Worm (Caenorhabditis elegans) whole organism, L1 larva: ENCODE data around the gene sipa-1.

Experiments used
- C34B4.2 ChIP-seq: sonication (generic microtip); optimal IDR thresholded peaks from 2 replicates; lab custom pipeline; 2017; ENCODE audit warnings: mild to moderate bottlenecking, missing genetic modification characterization, missing compliant biosample characterization
- ceh-63 ChIP-seq: fragments of 200-800 bp; sonication (Bioruptor generic); optimal IDR thresholded peaks from 2 replicates; lab custom pipeline; 2018; ENCODE audit warnings: mild to moderate bottlenecking, missing genetic modification characterization, missing compliant biosample characterization
- dpl-1 ChIP-seq, 3 experiments: fragments of 150-350 bp in 2 of 3; sonication (generic microtip) in 1 of 3; optimal IDR thresholded peaks; 2 replicates each; lab custom pipeline; 2014 to 2017; ENCODE audit warnings: missing biosample characterization in 3 of 3, missing genetic modification characterization in 3 of 3, missing genetic modification reagents in 3 of 3
- egl-13 ChIP-seq: sonication (generic microtip); optimal IDR thresholded peaks from 2 replicates; lab custom pipeline; 2016; ENCODE audit warnings: missing genotype, missing genetic modification reagents, missing genetic modification characterization, missing compliant biosample characterization
- egl-27 ChIP-seq, 2 experiments: fragments of 150-350 bp in 1 of 2; sonication (generic microtip); optimal IDR thresholded peaks; 3 replicates each; lab custom pipeline; 2017 to 2018; ENCODE audit warnings: missing biosample characterization in 2 of 2, missing genetic modification characterization in 2 of 2, missing genetic modification reagents in 2 of 2
- fkh-8 ChIP-seq: sonication (generic microtip); optimal IDR thresholded peaks from 2 replicates; lab custom pipeline; 2016; ENCODE audit warnings: mild to moderate bottlenecking, missing genetic modification characterization, missing compliant biosample characterization
- mdl-1 ChIP-seq, 2 experiments: fragments of 150-350 bp; optimal IDR thresholded peaks; 2 replicates each; lab custom pipeline; 2014 to 2017; ENCODE audit warnings: missing biosample characterization in 2 of 2, missing genetic modification characterization in 2 of 2, inconsistent platforms in 1 of 2
- nhr-90 ChIP-seq: sonication (generic microtip); optimal IDR thresholded peaks from 2 replicates; lab custom pipeline; 2016; ENCODE audit warnings: mild to moderate bottlenecking, missing genetic modification characterization, missing compliant biosample characterization; ENCODE audit not compliant: poor library complexity
- pag-3 ChIP-seq: sonication (generic microtip); optimal IDR thresholded peaks from 2 replicates; lab custom pipeline; 2017; ENCODE audit warnings: missing genetic modification characterization, mild to moderate bottlenecking, missing compliant biosample characterization, antibody characterized with exemption, borderline replicate concordance; ENCODE audit not compliant: insufficient read depth
- skn-1 ChIP-seq: fragments of 150-350 bp; optimal IDR thresholded peaks from 2 replicates; lab custom pipeline; 2014; ENCODE audit warnings: missing biosample characterization, missing genetic modification characterization
- snpc-4 ChIP-seq: fragments of 150-350 bp; optimal IDR thresholded peaks from 2 replicates; lab custom pipeline; 2014; ENCODE audit warnings: missing biosample characterization, missing genetic modification characterization
- unc-30 ChIP-seq: sonication (generic microtip); optimal IDR thresholded peaks from 2 replicates; lab custom pipeline; 2017; ENCODE audit warnings: missing biosample characterization, missing genetic modification characterization
- unc-62 ChIP-seq: fragments of 150-350 bp; optimal IDR thresholded peaks from 2 replicates; lab custom pipeline; 2014; ENCODE audit warnings: missing biosample characterization, missing genetic modification reagents, missing genetic modification characterization
- unc-86 ChIP-seq: sonication (generic microtip); optimal IDR thresholded peaks from 2 replicates; lab custom pipeline; 2016; ENCODE audit warnings: missing genetic modification characterization, missing compliant biosample characterization

DNA sequence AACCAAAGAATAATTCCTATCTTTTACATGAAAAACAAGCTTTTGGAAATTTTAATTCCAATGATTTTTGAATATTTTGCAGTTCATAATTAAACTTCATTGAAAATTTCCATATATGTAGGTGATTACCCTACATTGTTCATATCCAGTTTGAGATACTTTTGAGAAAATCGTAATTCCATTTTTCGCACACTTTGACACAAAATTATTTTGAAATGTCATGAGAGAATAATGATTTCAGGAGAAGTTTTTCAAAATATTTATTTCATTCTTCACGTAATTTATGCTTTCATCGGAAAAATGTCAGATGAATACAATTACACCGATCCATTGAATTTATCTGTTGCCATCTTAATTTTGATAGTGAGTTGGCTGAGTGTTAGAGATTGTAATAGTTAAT lies 53.9 kb downstream of the sipa-1 start, which contains the start of gene srx-88:
- TF ChIP-seq unc-62: no peak
- TF ChIP-seq C34B4.2 (tag; lab: Kevin White, UChicago): no peak
- no peak for TF ChIP-seq ceh-63 (GFP tag; lab: Kevin White, UChicago)
- no peak for TF ChIP-seq pag-3 (tag; lab: Kevin White, UChicago)
- TF ChIP-seq egl-13 (tag; lab: Kevin White, UChicago): no peak
- TF ChIP-seq egl-27 (tag; optimal IDR thresholded peaks at IDR 0.05; lab: Kevin White, UChicago): no peak
- TF ChIP-seq dpl-1 (GFP tag; optimal IDR thresholded peaks at IDR 0.05; lab: Kevin White, UChicago): no peak
- no peak for TF ChIP-seq unc-30
- no peak for TF ChIP-seq mdl-1 (tag; optimal IDR thresholded peaks at IDR 0.05; lab: Kevin White, UChicago)
- TF ChIP-seq nhr-90 (tag; lab: Kevin White, UChicago): no peak
- no peak for TF ChIP-seq unc-86 (tag; lab: Kevin White, UChicago)
- TF ChIP-seq skn-1 (tag; lab: Kevin White, UChicago): no peak
- TF ChIP-seq fkh-8 (tag; lab: Kevin White, UChicago): no peak
- TF ChIP-seq snpc-4 (tag; lab: Kevin White, UChicago): no peak
